Worm (Caenorhabditis elegans) whole organism, L4/young adult: Measurements from ENCODE around the gene T13F3.8.

Experiments used
- W03F9.2 ChIP-seq: fragments of 150-350 bp; optimal IDR thresholded peaks from 2 replicates; lab custom pipeline; 2014; ENCODE audit warnings: missing biosample characterization, missing genetic modification characterization
- dao-5 ChIP-seq: sonication (generic microtip); optimal IDR thresholded peaks from 2 replicates; lab custom pipeline; 2016; ENCODE audit warnings: missing genotype, missing genetic modification characterization, moderate library complexity, missing compliant biosample characterization
- him-1 ChIP-seq: sonication (generic microtip); optimal IDR thresholded peaks from 2 replicates; lab custom pipeline; 2016; ENCODE audit warnings: missing genotype, missing genetic modification reagents, missing genetic modification characterization, missing compliant biosample characterization

T13F3.8 gene

ce11 chrV:16246579-16246978 lies 23.0 kb upstream of the T13F3.8 start, which contains the start of gene srh-95:
Gene srh-95, plus strand, starts transcription at chrV:16246879.
- TF ChIP-seq dao-5 (no peak), W03F9.2 (tag; lab: Kevin White, UChicago) (no peak), him-1 (tag; lab: Kevin White, UChicago) (no peak)

ce11 chrV:16249105-16249504 lies 20.5 kb upstream of the T13F3.8 start:
- TF ChIP-seq dao-5, result no peak
- TF ChIP-seq him-1 (tag; lab: Kevin White, UChicago), result no peak
- TF ChIP-seq W03F9.2 (tag; lab: Kevin White, UChicago), result no peak

- TF ChIP-seq dao-5, result no peak
- TF ChIP-seq him-1 (tag; lab: Kevin White, UChicago), result no peak
- no peak for TF ChIP-seq W03F9.2 (tag; lab: Kevin White, UChicago)
Measured at ce11 chrV:16253687-16254086, 15.9 kb upstream of the T13F3.8 start, which contains the start of gene gcy-20. Gene gcy-20, minus strand, starts transcription at chrV:16253787.

ce11 chrV:16256395-16256794 lies 13.2 kb upstream of the T13F3.8 start, which contains the start of gene bgnt-1.3:
Gene bgnt-1.3, minus strand, starts transcription at chrV:16256495.
- TF ChIP-seq W03F9.2 (tag; lab: Kevin White, UChicago) (no peak), dao-5 (no peak), him-1 (tag; lab: Kevin White, UChicago) (no peak)

ce11 chrV:16258142-16258541 lies 11.5 kb upstream of the T13F3.8 start, which contains the start of gene nhr-218:
Gene nhr-218, plus strand, starts transcription at chrV:16258442.
- no peak for TF ChIP-seq dao-5
- TF ChIP-seq him-1 (tag; lab: Kevin White, UChicago), result no peak
- no peak for TF ChIP-seq W03F9.2 (tag; lab: Kevin White, UChicago)

ce11 chrV:16259684-16260083 lies 9.9 kb upstream of the T13F3.8 start, which contains the start of gene nhr-127:
Gene nhr-127, plus strand, starts transcription at chrV:16259984.
- no peak for TF ChIP-seq W03F9.2 (tag; lab: Kevin White, UChicago)
- TF ChIP-seq dao-5, result no peak
- TF ChIP-seq him-1 (tag; lab: Kevin White, UChicago), result no peak

ce11 chrV:16266514-16266913 lies 3.1 kb upstream of the T13F3.8 start, which contains the start of gene T13F3.4:
Gene T13F3.4, minus strand, starts transcription at chrV:16266614.
- TF ChIP-seq him-1 (tag; lab: Kevin White, UChicago), result no peak
- no peak for TF ChIP-seq W03F9.2 (tag; lab: Kevin White, UChicago)
- no peak for TF ChIP-seq dao-5

ce11 chrV:16271121-16271520 lies 1.5 kb downstream of the T13F3.8 start, which contains the start of gene T13F3.6:
Gene T13F3.6, minus strand, starts transcription at chrV:16271221.
- no peak for TF ChIP-seq him-1 (tag; lab: Kevin White, UChicago)
- TF ChIP-seq W03F9.2 (tag; lab: Kevin White, UChicago), result no peak
- TF ChIP-seq dao-5, result no peak

- TF ChIP-seq him-1 (tag; lab: Kevin White, UChicago) (no peak), W03F9.2 (tag; lab: Kevin White, UChicago) (no peak), dao-5 (no peak)
Measured at ce11 chrV:16275347-16275746, 5.7 kb downstream of the T13F3.8 start, which contains the start of gene pacl-1. Gene pacl-1, minus strand, starts transcription at chrV:16275447.

ce11 chrV:16277918-16278317 lies 8.3 kb downstream of the T13F3.8 start, which contains the start of gene cyp-37B1:
Gene cyp-37B1, plus strand, starts transcription at chrV:16278116.
- TF ChIP-seq him-1 (tag; lab: Kevin White, UChicago) (no peak), W03F9.2 (tag; lab: Kevin White, UChicago) (no peak), dao-5 (no peak)

- no peak for TF ChIP-seq W03F9.2 (tag; lab: Kevin White, UChicago)
- TF ChIP-seq him-1 (tag; lab: Kevin White, UChicago), result no peak
- TF ChIP-seq dao-5, result no peak
Measured at ce11 chrV:16282147-16282546, 12.5 kb downstream of the T13F3.8 start, which contains the start of gene F28G4.2. Gene F28G4.2, minus strand, starts transcription at chrV:16282321.

ce11 chrV:16285794-16286193 lies 16.2 kb downstream of the T13F3.8 start, which contains the start of gene F28G4.4:
Gene F28G4.4, minus strand, starts transcription at chrV:16285894.
- TF ChIP-seq dao-5 (no peak), W03F9.2 (tag; lab: Kevin White, UChicago) (no peak), him-1 (tag; lab: Kevin White, UChicago) (no peak)

ce11 chrV:16287619-16288018 lies 18.0 kb downstream of the T13F3.8 start, which contains the start of gene F28G4.3:
Gene F28G4.3, minus strand, starts transcription at chrV:16287719.
- TF ChIP-seq him-1 (tag; lab: Kevin White, UChicago), result no peak
- TF ChIP-seq W03F9.2 (tag; lab: Kevin White, UChicago), result no peak
- no peak for TF ChIP-seq dao-5

- TF ChIP-seq him-1 (tag; lab: Kevin White, UChicago), result no peak
- TF ChIP-seq W03F9.2 (tag; lab: Kevin White, UChicago), result no peak
- TF ChIP-seq dao-5, result no peak
Measured at ce11 chrV:16292409-16292808, 22.8 kb downstream of the T13F3.8 start, which contains the start of gene oac-5. Gene oac-5, plus strand, starts transcription at chrV:16292709.
